Worm (Caenorhabditis elegans) whole organism, L1 larva: ENCODE data around the gene nhr-152.

Experiments used
- C34B4.2 ChIP-seq: sonication (generic microtip); optimal IDR thresholded peaks from 2 replicates; lab custom pipeline; 2017; ENCODE audit warnings: mild to moderate bottlenecking, missing genetic modification characterization, missing compliant biosample characterization
- alr-1 ChIP-seq: fragments of 200-800 bp; sonication (Bioruptor generic); optimal IDR thresholded peaks from 2 replicates; lab custom pipeline; 2018; ENCODE audit warnings: borderline replicate concordance, mild to moderate bottlenecking, missing genetic modification characterization, missing compliant biosample characterization
- elt-2 ChIP-seq: sonication (generic microtip); optimal IDR thresholded peaks from 2 replicates; lab custom pipeline; 2016; ENCODE audit warnings: missing genetic modification characterization, mild to moderate bottlenecking, inconsistent platforms, missing compliant biosample characterization, missing genetic modification reagents
- elt-3 ChIP-seq, 6 experiments: fragments of 150-350 bp in 1 of 6; sonication (generic microtip); optimal IDR thresholded peaks; 2 replicates each; lab custom pipeline; 2017 to 2018; ENCODE audit warnings: missing biosample characterization in 6 of 6, missing genetic modification characterization in 6 of 6, inconsistent platforms in 1 of 6
- fos-1 ChIP-seq: fragments of 150-350 bp; optimal IDR thresholded peaks from 2 replicates; lab custom pipeline; 2014; ENCODE audit warnings: missing biosample characterization, missing genetic modification characterization
- lin-35 ChIP-seq, 2 experiments: fragments of 150-350 bp; optimal IDR thresholded peaks; 2 replicates each; lab custom pipeline; 2014; ENCODE audit warnings: missing biosample characterization in 2 of 2, missing genetic modification characterization in 2 of 2, missing genetic modification reagents in 2 of 2
- nhr-76 ChIP-seq: sonication (generic microtip); optimal IDR thresholded peaks from 2 replicates; lab custom pipeline; 2017; ENCODE audit warnings: missing biosample characterization, missing genetic modification characterization
- unc-62 ChIP-seq: fragments of 150-350 bp; optimal IDR thresholded peaks from 2 replicates; lab custom pipeline; 2014; ENCODE audit warnings: missing biosample characterization, missing genetic modification reagents, missing genetic modification characterization

DNA sequence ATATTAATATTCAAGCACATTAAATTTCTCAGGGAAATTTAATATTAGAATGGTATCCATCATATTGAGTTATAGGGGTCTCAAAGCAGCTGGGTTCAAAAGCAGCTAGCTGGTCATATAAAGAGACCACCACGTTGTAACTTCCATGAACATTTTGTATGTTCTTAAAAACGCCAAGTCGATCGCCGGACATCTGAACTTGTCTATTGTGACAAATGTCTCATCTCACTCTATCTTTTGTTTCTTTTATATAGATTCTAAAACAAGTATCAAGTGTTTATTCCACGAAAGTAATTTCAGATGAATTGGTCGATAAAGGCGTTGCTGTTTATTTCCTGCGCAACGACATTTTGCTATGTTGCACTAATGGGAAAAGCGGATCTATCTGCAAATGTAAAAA, 10.7 kb downstream of the nhr-152 start, which contains the start of gene ZK105.3:
- TF ChIP-seq alr-1 (tag; lab: Kevin White, UChicago) = no peak
- no peak for TF ChIP-seq lin-35 (GFP tag; optimal IDR thresholded peaks at IDR 0.05; lab: Kevin White, UChicago)
- no peak for TF ChIP-seq fos-1 (tag; lab: Kevin White, UChicago)
- no peak for TF ChIP-seq elt-3 (tag; optimal IDR thresholded peaks at IDR 0.05; lab: Kevin White, UChicago)
- TF ChIP-seq nhr-76 (tag; lab: Kevin White, UChicago) = no peak
- TF ChIP-seq C34B4.2 (tag; lab: Kevin White, UChicago) = no peak
- TF ChIP-seq elt-2 (tag; lab: Kevin White, UChicago) = no peak
- TF ChIP-seq unc-62 (GFP tag; lab: Kevin White, UChicago) = no peak
